Worm (Caenorhabditis elegans) whole organism, L3 larva: ENCODE results near the gene F19C7.4.

Source experiments
- ceh-82 ChIP-seq: fragments of 150-350 bp; optimal IDR thresholded peaks from 2 replicates; lab custom pipeline; 2014; ENCODE audit warnings: missing biosample characterization, missing genetic modification characterization
- egl-27 ChIP-seq: sonication (generic microtip); optimal IDR thresholded peaks from 4 replicates; lab custom pipeline; 2017; ENCODE audit warnings: missing biosample characterization, missing genetic modification reagents, missing genetic modification characterization
- lin-39 ChIP-seq: fragments of 150-350 bp; optimal IDR thresholded peaks from 2 replicates; lab custom pipeline; 2018; ENCODE audit warnings: missing biosample characterization, missing genetic modification reagents, missing genetic modification characterization
- mdl-1 ChIP-seq: fragments of 150-350 bp; optimal IDR thresholded peaks from 2 replicates; lab custom pipeline; 2014; ENCODE audit warnings: missing biosample characterization, missing genetic modification characterization
- mml-1 ChIP-seq: fragments of 150-350 bp; sonication (generic microtip); optimal IDR thresholded peaks from 3 replicates; lab custom pipeline; 2014; ENCODE audit warnings: missing biosample characterization, missing genetic modification characterization
- nfya-1 ChIP-seq: sonication (generic microtip); optimal IDR thresholded peaks from 2 replicates; lab custom pipeline; 2017; ENCODE audit warnings: missing genetic modification characterization, mild to moderate bottlenecking, missing compliant biosample characterization, antibody characterized with exemption, moderate library complexity; ENCODE audit not compliant: insufficient read depth
- nhr-11 ChIP-seq: fragments of 150-350 bp; optimal IDR thresholded peaks from 2 replicates; lab custom pipeline; 2014; ENCODE audit warnings: missing biosample characterization, missing genetic modification characterization
- nhr-25 ChIP-seq: sonication (generic microtip); optimal IDR thresholded peaks from 2 replicates; lab custom pipeline; 2017; ENCODE audit warnings: missing biosample characterization, missing genetic modification characterization
- nhr-28 ChIP-seq: fragments of 150-350 bp; optimal IDR thresholded peaks from 2 replicates; lab custom pipeline; 2014; ENCODE audit warnings: missing biosample characterization, missing genetic modification characterization
- skn-1 ChIP-seq: fragments of 150-350 bp; optimal IDR thresholded peaks from 2 replicates; lab custom pipeline; 2014; ENCODE audit warnings: missing biosample characterization, missing genetic modification characterization
- unc-62 ChIP-seq: fragments of 150-350 bp; sonication (generic microtip); optimal IDR thresholded peaks from 4 replicates; lab custom pipeline; 2014; ENCODE audit warnings: missing biosample characterization, missing genetic modification reagents, missing genetic modification characterization

ce11 chrIV:4609568-4609967 lies 6.9 kb downstream of the F19C7.4 start, which contains the start of gene col-110:
- TF ChIP-seq mml-1 (no peak), mdl-1 (tag; lab: Kevin White, UChicago) (no peak), unc-62 (GFP tag; lab: Kevin White, UChicago) (no peak), ceh-82 (tag; lab: Kevin White, UChicago) (no peak), nhr-28 (no peak), lin-39 (tag; lab: Kevin White, UChicago) (no peak), egl-27 (tag; lab: Kevin White, UChicago) (no peak), nhr-11 (tag; lab: Kevin White, UChicago) (no peak), nhr-25 (tag; lab: Kevin White, UChicago) (no peak), nfya-1 (tag; lab: Kevin White, UChicago) (no peak), skn-1 (tag; lab: Kevin White, UChicago) (no peak)
